Worm (Caenorhabditis elegans): ENCODE measurements around the gene cku-80.

- TF ChIP-seq snpc-4 (tag; optimal IDR thresholded peaks at IDR 0.05) (no peak), blmp-1 (tag; optimal IDR thresholded peaks at IDR 0.05) (no peak), lin-13 (tag; optimal IDR thresholded peaks at IDR 0.05) (no peak), nhr-12 (tag; optimal IDR thresholded peaks at IDR 0.05) (no peak), nhr-237 (tag; optimal IDR thresholded peaks at IDR 0.05) (no peak), ceh-43 (GFP tag; optimal IDR thresholded peaks at IDR 0.05) (no peak)
These were observed 19.9 kb downstream of the cku-80 start, which contains the start of gene C28A5.2 for ce11 chrIII:4439493-4439983.

Data from whole organism, mixed stage, embryonic.